Worm (Caenorhabditis elegans) whole organism, late embryonic: ENCODE measurements around the gene hosl-1.

ENCODE experiments used
- C08G9.2 ChIP-seq: sonication (generic microtip); optimal IDR thresholded peaks from 2 replicates; lab custom pipeline; 2016; ENCODE audit warnings: mild to moderate bottlenecking, missing genetic modification characterization, moderate library complexity, missing compliant biosample characterization
- F13H6.1 ChIP-seq: sonication (generic microtip); optimal IDR thresholded peaks from 2 replicates; lab custom pipeline; 2016; ENCODE audit warnings: missing genetic modification characterization, missing compliant biosample characterization
- K02D7.2 ChIP-seq: sonication (generic microtip); optimal IDR thresholded peaks from 2 replicates; lab custom pipeline; 2017; ENCODE audit warnings: mild to moderate bottlenecking, missing genetic modification characterization, missing compliant biosample characterization
- T23F11.4 ChIP-seq: fragments of 200-800 bp; sonication (Bioruptor generic); optimal IDR thresholded peaks from 2 replicates; lab custom pipeline; 2018; ENCODE audit warnings: mild to moderate bottlenecking, missing genetic modification characterization, missing compliant biosample characterization
- ahr-1 ChIP-seq: sonication (generic microtip); optimal IDR thresholded peaks from 2 replicates; lab custom pipeline; 2016; ENCODE audit warnings: missing genetic modification characterization, missing compliant biosample characterization
- ceh-14 ChIP-seq: sonication (generic microtip); optimal IDR thresholded peaks from 2 replicates; lab custom pipeline; 2016; ENCODE audit warnings: missing genotype, missing genetic modification characterization, missing compliant biosample characterization
- ceh-18 ChIP-seq: sonication (generic microtip); optimal IDR thresholded peaks from 2 replicates; lab custom pipeline; 2016; ENCODE audit warnings: missing genetic modification characterization, missing compliant biosample characterization
- ceh-19 ChIP-seq: fragments of 200-800 bp; sonication (Bioruptor generic); optimal IDR thresholded peaks from 2 replicates; lab custom pipeline; 2018; ENCODE audit warnings: mild to moderate bottlenecking, missing genetic modification characterization, missing compliant biosample characterization
- ceh-22 ChIP-seq: sonication (generic microtip); optimal IDR thresholded peaks from 2 replicates; lab custom pipeline; 2017; ENCODE audit warnings: missing biosample characterization, missing genetic modification characterization
- ceh-24 ChIP-seq: sonication (generic microtip); optimal IDR thresholded peaks from 2 replicates; lab custom pipeline; 2016; ENCODE audit warnings: mild to moderate bottlenecking, missing genetic modification characterization, missing compliant biosample characterization
- ceh-31 ChIP-seq: sonication (generic microtip); optimal IDR thresholded peaks from 2 replicates; lab custom pipeline; 2016; ENCODE audit warnings: missing genetic modification characterization, missing compliant biosample characterization
- ceh-34 ChIP-seq: sonication (generic microtip); optimal IDR thresholded peaks from 2 replicates; lab custom pipeline; 2016; ENCODE audit warnings: mild to moderate bottlenecking, missing genetic modification characterization, missing compliant biosample characterization
- ceh-48 ChIP-seq: sonication (generic microtip); optimal IDR thresholded peaks from 2 replicates; lab custom pipeline; 2016; ENCODE audit warnings: missing genetic modification characterization, inconsistent platforms, missing compliant biosample characterization
- dve-1 ChIP-seq: sonication (generic microtip); optimal IDR thresholded peaks from 2 replicates; lab custom pipeline; 2017; ENCODE audit warnings: antibody characterized with exemption, mild to moderate bottlenecking, missing genetic modification characterization, missing compliant biosample characterization
- elt-4 ChIP-seq: sonication (generic microtip); optimal IDR thresholded peaks from 2 replicates; lab custom pipeline; 2016; ENCODE audit warnings: missing genetic modification characterization, missing compliant biosample characterization
- ets-4 ChIP-seq: sonication (generic microtip); optimal IDR thresholded peaks from 2 replicates; lab custom pipeline; 2016; ENCODE audit warnings: missing genetic modification characterization, missing compliant biosample characterization
- fax-1 ChIP-seq: sonication (generic microtip); optimal IDR thresholded peaks from 2 replicates; lab custom pipeline; 2016; ENCODE audit warnings: missing genotype, missing genetic modification characterization, missing compliant biosample characterization
- fkh-6 ChIP-seq: sonication (generic microtip); optimal IDR thresholded peaks from 2 replicates; lab custom pipeline; 2016; ENCODE audit warnings: missing genetic modification characterization, missing compliant biosample characterization
- hlh-13 ChIP-seq: fragments of 200-800 bp; sonication (Bioruptor generic); optimal IDR thresholded peaks from 2 replicates; lab custom pipeline; 2018; ENCODE audit warnings: mild to moderate bottlenecking, missing genetic modification characterization, missing compliant biosample characterization
- hlh-8 ChIP-seq: sonication (generic microtip); optimal IDR thresholded peaks from 2 replicates; lab custom pipeline; 2016; ENCODE audit warnings: missing genotype, missing genetic modification characterization, missing compliant biosample characterization
- lim-6 ChIP-seq: sonication (generic microtip); optimal IDR thresholded peaks from 2 replicates; lab custom pipeline; 2016; ENCODE audit warnings: missing genetic modification characterization, missing compliant biosample characterization
- madf-2 ChIP-seq: sonication (generic microtip); optimal IDR thresholded peaks from 2 replicates; lab custom pipeline; 2017; ENCODE audit warnings: missing genetic modification characterization, missing compliant biosample characterization
- mec-3 ChIP-seq: sonication (generic microtip); optimal IDR thresholded peaks from 2 replicates; lab custom pipeline; 2016; ENCODE audit warnings: borderline replicate concordance, missing genetic modification characterization, missing compliant biosample characterization
- nfya-1 ChIP-seq: sonication (generic microtip); optimal IDR thresholded peaks from 2 replicates; lab custom pipeline; 2017; ENCODE audit warnings: missing genetic modification characterization, mild to moderate bottlenecking, missing compliant biosample characterization, antibody characterized with exemption, moderate library complexity
- nhr-11 ChIP-seq: fragments of 150-350 bp; optimal IDR thresholded peaks from 2 replicates; lab custom pipeline; 2014; ENCODE audit warnings: missing biosample characterization, missing genetic modification characterization
- odd-2 ChIP-seq: sonication (generic microtip); optimal IDR thresholded peaks from 2 replicates; lab custom pipeline; 2017; ENCODE audit warnings: antibody characterized with exemption, mild to moderate bottlenecking, missing genetic modification characterization, missing compliant biosample characterization
- pag-3 ChIP-seq: sonication (generic microtip); optimal IDR thresholded peaks from 2 replicates; lab custom pipeline; 2016; ENCODE audit warnings: missing compliant biosample characterization, missing genetic modification characterization, borderline replicate concordance
- pat-9 ChIP-seq: fragments of 200-800 bp; sonication (Bioruptor generic); optimal IDR thresholded peaks from 2 replicates; lab custom pipeline; 2018; ENCODE audit warnings: mild to moderate bottlenecking, missing genetic modification characterization, moderate library complexity, missing compliant biosample characterization
- pax-1 ChIP-seq: fragments of 150-350 bp; optimal IDR thresholded peaks from 2 replicates; lab custom pipeline; 2014; ENCODE audit warnings: missing biosample characterization, missing genetic modification characterization
- pha-2 ChIP-seq: sonication (generic microtip); optimal IDR thresholded peaks from 2 replicates; lab custom pipeline; 2017; ENCODE audit warnings: mild to moderate bottlenecking, missing genetic modification characterization, missing compliant biosample characterization
- pha-4 ChIP-seq: fragments of 150-350 bp; optimal IDR thresholded peaks from 2 replicates; lab custom pipeline; 2018; ENCODE audit warnings: missing biosample characterization, missing genetic modification reagents, missing genetic modification characterization
- pqm-1 ChIP-seq: sonication (generic microtip); optimal IDR thresholded peaks from 2 replicates; lab custom pipeline; 2016; ENCODE audit warnings: missing genetic modification characterization, missing compliant biosample characterization
- pros-1 ChIP-seq: fragments of 150-350 bp; optimal IDR thresholded peaks from 2 replicates; lab custom pipeline; 2014; ENCODE audit warnings: missing biosample characterization, missing genetic modification reagents, missing genetic modification characterization
- ref-2 ChIP-seq: sonication (generic microtip); optimal IDR thresholded peaks from 2 replicates; lab custom pipeline; 2016; ENCODE audit warnings: missing genetic modification characterization, missing compliant biosample characterization
- sox-2 ChIP-seq: fragments of 200-800 bp; sonication (Bioruptor generic); IDR thresholded peaks from 2 replicates; pipeline ENCODE4 v1.3.6; 2022; ENCODE audit warnings: missing genetic modification reagents, missing genetic modification characterization, missing compliant biosample characterization
- sox-4 ChIP-seq: sonication (generic microtip); optimal IDR thresholded peaks from 2 replicates; lab custom pipeline; 2017; ENCODE audit warnings: mild to moderate bottlenecking, missing genetic modification characterization, inconsistent platforms, missing compliant biosample characterization
- tbx-7 ChIP-seq: sonication (generic microtip); optimal IDR thresholded peaks from 2 replicates; lab custom pipeline; 2016; ENCODE audit warnings: missing genotype, missing genetic modification characterization, missing compliant biosample characterization
- ttx-3 ChIP-seq: sonication (generic microtip); optimal IDR thresholded peaks from 2 replicates; lab custom pipeline; 2016; ENCODE audit warnings: missing genetic modification reagents, missing genetic modification characterization, missing compliant biosample characterization
- unc-42 ChIP-seq: sonication (generic microtip); optimal IDR thresholded peaks from 2 replicates; lab custom pipeline; 2016; ENCODE audit warnings: missing genotype, missing genetic modification characterization, missing compliant biosample characterization
- ztf-16 ChIP-seq: sonication (generic microtip); optimal IDR thresholded peaks from 2 replicates; lab custom pipeline; 2017; ENCODE audit warnings: missing genetic modification characterization, missing compliant biosample characterization

The hosl-1 gene

ce11 chrX:4635643-4636042 lies 1.3 kb upstream of the hosl-1 start (continued):
- no peak for TF ChIP-seq elt-4

- TF ChIP-seq ets-4 (tag; lab: Kevin White, UChicago) (no peak), madf-2 (tag; lab: Kevin White, UChicago) (no peak), ceh-14 (tag; lab: Kevin White, UChicago) (no peak), hlh-13 (no peak), ztf-16 (tag; lab: Kevin White, UChicago) (no peak), ceh-34 (tag; lab: Kevin White, UChicago) (no peak), ceh-31 (tag; lab: Kevin White, UChicago) (no peak), pat-9 (tag; lab: Kevin White, UChicago) (no peak), fax-1 (tag; lab: Kevin White, UChicago) (no peak), pha-4 (no peak), pqm-1 (no peak)
- TF ChIP-seq, all 69 proteins: peak for 0
Observed at ce11 chrX:4636143-4636542, 778 bp upstream of the hosl-1 start.

- no peak for TF ChIP-seq ceh-48
- TF ChIP-seq lim-6, result no peak
- TF ChIP-seq odd-2, result no peak
- TF ChIP-seq pag-3 (tag; lab: Kevin White, UChicago), result no peak
- no peak for TF ChIP-seq madf-2 (tag; lab: Kevin White, UChicago)
- no peak for TF ChIP-seq tbx-7
- TF ChIP-seq ceh-34 (tag; lab: Kevin White, UChicago), result no peak
- no peak for TF ChIP-seq hlh-8
- no peak for TF ChIP-seq sox-4 (tag; lab: Kevin White, UChicago)
- no peak for TF ChIP-seq C08G9.2 (tag; lab: Kevin White, UChicago)
- TF ChIP-seq mec-3 (tag; lab: Kevin White, UChicago), result no peak
- TF ChIP-seq ceh-22 (tag; lab: Kevin White, UChicago), result no peak
- no peak for TF ChIP-seq nhr-11 (tag; lab: Kevin White, UChicago)
- TF ChIP-seq fkh-6 (tag; lab: Kevin White, UChicago), result no peak
- no peak for TF ChIP-seq nfya-1 (tag; lab: Kevin White, UChicago)
- TF ChIP-seq ceh-24 (tag; lab: Kevin White, UChicago), result no peak
- no peak for TF ChIP-seq ttx-3 (tag; lab: Kevin White, UChicago)
Observed at ce11 chrX:4647104-4647503, 10.2 kb downstream of the hosl-1 start, which contains the start of gene C46C11.4. C46C11.4 (minus strand) TSS chrX:4647204.

- no peak for TF ChIP-seq pha-2 (tag; lab: Kevin White, UChicago)
- TF ChIP-seq F13H6.1 (tag; lab: Kevin White, UChicago), result no peak
- TF ChIP-seq ahr-1, result no peak
- no peak for TF ChIP-seq ceh-19 (GFP tag; lab: Kevin White, UChicago)
- TF ChIP-seq pqm-1, result no peak
- no peak for TF ChIP-seq K02D7.2
- TF ChIP-seq pros-1, result no peak
- TF ChIP-seq pax-1, result no peak
- TF ChIP-seq dve-1 (tag; lab: Kevin White, UChicago), result no peak
- TF ChIP-seq ref-2 (tag; lab: Kevin White, UChicago), result no peak
- TF ChIP-seq ceh-31 (tag; lab: Kevin White, UChicago), result no peak
- TF ChIP-seq unc-42 (tag; lab: Kevin White, UChicago), result no peak
- TF ChIP-seq ztf-16 (tag; lab: Kevin White, UChicago), result no peak
- no peak for TF ChIP-seq madf-2 (tag; lab: Kevin White, UChicago)
- TF ChIP-seq ceh-18 (tag; lab: Kevin White, UChicago), result no peak
- no peak for TF ChIP-seq T23F11.4 (GFP tag; lab: Kevin White, UChicago)
- no peak for TF ChIP-seq sox-2 (GFP tag; lab: Robert Waterston, UW)
Observed at ce11 chrX:4649097-4649496, 12.2 kb downstream of the hosl-1 start, which contains the start of gene ent-5. ent-5 (minus strand) TSS chrX:4649197.
